Worm (Caenorhabditis elegans) whole organism, L4 larva: Measurements from ENCODE around the gene F10C2.3.

ENCODE experiments used
- mdl-1 ChIP-seq, 2 experiments: fragments of 150-350 bp in 1 of 2; sonication (generic microtip) in 1 of 2; optimal IDR thresholded peaks; 2 replicates each; lab custom pipeline; 2014 to 2017; ENCODE audit warnings: missing biosample characterization in 2 of 2, missing genetic modification characterization in 2 of 2
- rbr-2 ChIP-seq: sonication (generic microtip); optimal IDR thresholded peaks from 2 replicates; lab custom pipeline; 2016; ENCODE audit warnings: missing genotype, missing genetic modification characterization, missing compliant biosample characterization
- unc-39 ChIP-seq: sonication (generic microtip); optimal IDR thresholded peaks from 2 replicates; lab custom pipeline; 2017; ENCODE audit warnings: missing biosample characterization, missing genetic modification characterization

DNA sequence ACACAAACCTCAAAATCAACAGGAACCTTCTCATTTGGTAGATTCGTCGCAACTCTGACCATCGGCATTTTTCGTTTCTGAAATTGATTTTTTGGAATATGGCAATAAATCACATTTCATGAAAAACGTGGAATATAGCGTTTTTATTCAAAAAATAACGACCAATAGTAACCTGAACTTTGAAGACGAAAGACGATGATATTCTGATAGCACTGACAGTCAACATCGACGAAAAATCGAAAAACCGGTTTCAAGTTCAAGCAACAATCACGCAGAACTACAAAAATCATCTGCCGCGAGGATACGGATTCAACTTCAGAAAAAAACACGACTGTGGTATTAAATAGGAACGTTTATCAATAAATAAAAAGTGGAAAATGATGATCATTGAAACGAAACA, 41.9 kb upstream of the F10C2.3 start, which contains the start of gene mif-2:
- TF ChIP-seq unc-39 (tag; lab: Kevin White, UChicago) (no peak), mdl-1 (tag; optimal IDR thresholded peaks at IDR 0.05; lab: Kevin White, UChicago) (peak in 1 of 2 experiments; percentile 33), rbr-2 (tag; lab: Kevin White, UChicago) (no peak)
